Fruit fly (Drosophila melanogaster) whole organism: ENCODE data around the gene Ccp84Ad.

Experiments used
- EcR ChIP-seq, 2 experiments: fragments of >200 bp; optimal IDR thresholded peaks; 2 replicates each; lab custom pipeline; 2017; ENCODE audit warnings: missing biosample characterization in 2 of 2, missing genetic modification characterization in 2 of 2, missing genetic modification reagents in 2 of 2
- usp ChIP-seq: fragments of >200 bp; optimal IDR thresholded peaks from 2 replicates; lab custom pipeline; 2017; ENCODE audit warnings: missing biosample characterization, missing genetic modification characterization, mixed read lengths

- TF ChIP-seq EcR (GFP tag; optimal IDR thresholded peaks at IDR 0.05; lab: Kevin White, UChicago), result no peak
- no peak for TF ChIP-seq usp (GFP tag; lab: Kevin White, UChicago)
These were observed 31.1 kb downstream of the Ccp84Ad start for dm6 chr3R:6723537-6724171.
